Worm (Caenorhabditis elegans) whole organism, midembryonic: ENCODE data around the gene spp-7.

Experiments used
- cog-1 ChIP-seq: sonication (generic microtip); optimal IDR thresholded peaks from 2 replicates; lab custom pipeline; 2016; ENCODE audit warnings: missing genetic modification characterization, missing compliant biosample characterization
- med-1 ChIP-seq: sonication (generic microtip); optimal IDR thresholded peaks from 2 replicates; lab custom pipeline; 2017; ENCODE audit warnings: missing genetic modification characterization, mild to moderate bottlenecking, missing compliant biosample characterization, antibody characterized with exemption, missing genetic modification reagents; ENCODE audit not compliant: insufficient read depth
- ztf-23 ChIP-seq: fragments of 200-800 bp; sonication (Bioruptor generic); IDR thresholded peaks from 2 replicates; pipeline ENCODE4 v1.3.6; 2022; ENCODE audit warnings: missing genetic modification reagents, missing genetic modification characterization, missing compliant biosample characterization

- TF ChIP-seq ztf-23 (GFP tag; lab: Robert Waterston, UW): no peak
- TF ChIP-seq cog-1: no peak
- TF ChIP-seq med-1: no peak
Measured at ce11 chrIV:5366567-5366966, 49.0 kb downstream of the spp-7 start, which contains the start of gene sand-1.
